Fruit fly (Drosophila melanogaster): ENCODE data around the gene CG3610.

CG3610 gene

DNA sequence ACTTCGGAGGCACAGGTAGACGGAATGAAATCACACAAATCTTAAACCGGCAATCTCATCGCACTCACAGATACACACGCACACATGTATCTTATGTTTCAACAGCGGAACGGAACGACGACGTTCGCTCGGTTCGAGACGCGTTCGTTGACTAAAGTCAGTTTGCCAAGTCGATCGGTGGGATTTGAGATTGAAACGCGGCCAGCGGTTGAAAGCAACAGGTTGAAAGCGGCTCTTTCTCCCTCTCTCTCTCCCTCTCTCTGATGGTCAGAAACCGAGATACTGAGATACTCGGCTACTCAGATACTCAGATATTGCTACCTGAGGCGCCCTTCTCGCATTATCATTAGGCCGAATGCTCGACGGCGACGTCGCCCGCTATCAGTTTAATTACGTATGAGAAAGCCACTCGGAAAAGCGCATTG, 8.9 kb downstream of the CG3610 start (continued):
- TF ChIP-seq CG17612 (GFP tag; IDR thresholded peaks at IDR 0.05) (no peak), CG16863 (GFP tag; optimal IDR thresholded peaks at IDR 0.05) (no peak), Hr3 (GFP tag; optimal IDR thresholded peaks at IDR 0.05) (no peak), Hand (GFP tag; optimal IDR thresholded peaks at IDR 0.05) (peak; percentile 55), wek (GFP tag; optimal IDR thresholded peaks at IDR 0.05) (peak; percentile 59), hkb (optimal IDR thresholded peaks at IDR 0.05) (no peak), hkb (GFP tag; IDR thresholded peaks at IDR 0.05) (peak; percentile 70; the same call in 1 of the 2 replicates), abd-A (tag; optimal IDR thresholded peaks at IDR 0.05) (peak; percentile 26), oc (tag; optimal IDR thresholded peaks at IDR 0.05) (peak; percentile 63), pfk (GFP tag; optimal IDR thresholded peaks at IDR 0.05) (peak; percentile 85), sens (GFP tag) (peak; percentile 85), ato (GFP tag; IDR thresholded peaks at IDR 0.05; ENCODE audit: partially characterized antibody) (no peak), Adf1 (GFP tag; IDR thresholded peaks at IDR 0.05) (peak; percentile 69; the same call in 1 of the 2 replicates), CG6254 (GFP tag; optimal IDR thresholded peaks at IDR 0.05) (peak; percentile 51), tll (GFP tag; optimal IDR thresholded peaks at IDR 0.05) (peak in 1 of 2 experiments; percentile 97), Hmx (GFP tag; optimal IDR thresholded peaks at IDR 0.05) (no peak), CG18011 (GFP tag; optimal IDR thresholded peaks at IDR 0.05) (peak; percentile 9), CG3163 (GFP tag; optimal IDR thresholded peaks at IDR 0.05) (peak; percentile 33), Mrtf (GFP tag; IDR thresholded peaks at IDR 0.05) (no peak), CG6175 (GFP tag; IDR thresholded peaks at IDR 0.05) (0 out of 3 replicates have a peak, but pooled peaks have one; percentile 37), CG14710 (tag; optimal IDR thresholded peaks at IDR 0.05) (no peak), CG10431 (GFP tag; optimal IDR thresholded peaks at IDR 0.05) (peak; percentile 67), Asciz (GFP tag; optimal IDR thresholded peaks at IDR 0.05) (peak; percentile 7), CG43689 (GFP tag; IDR thresholded peaks at IDR 0.05) (no peak), gce (GFP tag; IDR thresholded peaks at IDR 0.05) (peak; percentile 66; the same call in 1 of the 3 replicates), Usf (GFP tag; optimal IDR thresholded peaks at IDR 0.05) (no peak), lilli (GFP tag; optimal IDR thresholded peaks at IDR 0.05) (peak; percentile 19), zf30C (GFP tag; optimal IDR thresholded peaks at IDR 0.05) (no peak), CG6654 (GFP tag; optimal IDR thresholded peaks at IDR 0.05) (no peak), Hsf (GFP tag; optimal IDR thresholded peaks at IDR 0.05) (peak; percentile 24), CG10565 (GFP tag; optimal IDR thresholded peaks at IDR 0.05) (no peak), E2f2 (GFP tag; IDR thresholded peaks at IDR 0.05) (peak; percentile 31; the same call in 1 of the 2 replicates), Nf-YA (GFP tag; IDR thresholded peaks at IDR 0.05) (no peak), CG11560 (tag; IDR thresholded peaks at IDR 0.05) (no peak), HLH54F (GFP tag; optimal IDR thresholded peaks at IDR 0.05) (no peak), CG9876 (GFP tag; optimal IDR thresholded peaks at IDR 0.05) (no peak), Lpt (GFP tag; optimal IDR thresholded peaks at IDR 0.05) (no peak), CG5180 (GFP tag; optimal IDR thresholded peaks at IDR 0.05) (peak; percentile 86), Meics (GFP tag; optimal IDR thresholded peaks at IDR 0.05) (peak; percentile 60), H15 (GFP tag; IDR thresholded peaks at IDR 0.05) (no peak), fd96Cb (tag; optimal IDR thresholded peaks at IDR 0.05) (no peak)

dm6 chr3R:14864819-14865218, 20.0 kb downstream of the CG3610 start:
- TF ChIP-seq Ets65A (GFP tag) (peak; percentile 91), sens (GFP tag) (peak; percentile 28), z (GFP tag; IDR thresholded peaks at IDR 0.05) (no peak)
